Fruit fly (Drosophila melanogaster): ENCODE measurements around the gene Spn77Bc.
A peak's percentile ranks its signal among the peaks of the same experiment; 100 is the strongest.

Gene Spn77Bc

DNA sequence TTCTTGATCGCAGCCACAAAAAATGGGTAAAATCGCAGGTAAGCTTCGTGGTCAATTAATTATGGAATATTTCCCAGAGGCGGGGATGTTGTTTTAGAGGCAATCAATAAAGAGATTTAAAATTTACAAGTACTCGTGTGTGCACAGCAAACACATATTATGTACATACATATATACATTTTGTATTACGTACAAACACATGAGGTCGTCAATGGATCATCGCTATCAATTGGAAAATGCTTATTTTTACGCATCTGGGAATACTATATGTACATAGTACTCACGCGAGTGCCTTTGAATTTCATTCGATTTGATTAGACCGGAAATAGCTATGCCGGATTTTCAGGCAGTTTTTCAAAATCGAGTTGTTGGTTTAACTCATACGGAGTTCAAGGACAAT lies 24.7 kb upstream of the Spn77Bc start:
- TF ChIP-seq cic (GFP tag; optimal IDR thresholded peaks at IDR 0.05) = peak; percentile 79
- no peak for TF ChIP-seq CG7045 (GFP tag; optimal IDR thresholded peaks at IDR 0.05)
- no peak for TF ChIP-seq CG1620 (GFP tag; optimal IDR thresholded peaks at IDR 0.05)
- TF ChIP-seq Hr96 (GFP tag; optimal IDR thresholded peaks at IDR 0.05) = no peak
- TF ChIP-seq kay (GFP tag; ENCODE audit: borderline replicate concordance) = peak; percentile 36
- TF ChIP-seq cnc (optimal IDR thresholded peaks at IDR 0.05) = no peak

DNA sequence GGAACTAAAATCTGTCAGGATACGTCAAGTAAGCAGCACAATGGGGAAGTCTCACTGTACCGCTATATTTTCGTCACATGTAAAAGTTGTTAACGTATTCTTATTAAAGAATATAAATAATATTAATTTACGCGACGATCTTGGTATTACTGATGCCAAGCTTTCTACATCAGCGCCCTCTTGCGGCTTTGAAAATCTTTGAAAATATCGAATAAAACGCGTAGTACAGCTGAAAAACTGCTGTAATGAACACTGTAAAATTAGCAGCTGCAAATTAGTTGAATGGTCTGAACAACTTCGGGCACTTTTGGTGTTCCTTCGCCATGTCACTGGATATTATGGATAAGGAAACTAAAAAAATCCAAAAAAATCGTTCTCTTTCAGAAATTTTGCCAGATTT lies 22.4 kb upstream of the Spn77Bc start:
- TF ChIP-seq bab1 (GFP tag; optimal IDR thresholded peaks at IDR 0.05) (no peak), Crg-1 (GFP tag; optimal IDR thresholded peaks at IDR 0.05) (no peak), CG1620 (GFP tag; optimal IDR thresholded peaks at IDR 0.05) (no peak), Mnt (GFP tag; optimal IDR thresholded peaks at IDR 0.05) (no peak), pad (GFP tag; optimal IDR thresholded peaks at IDR 0.05) (no peak), cic (GFP tag; optimal IDR thresholded peaks at IDR 0.05) (no peak), CG14711 (tag; optimal IDR thresholded peaks at IDR 0.05) (no peak), ovo (GFP tag; optimal IDR thresholded peaks at IDR 0.05) (no peak), tj (GFP tag; optimal IDR thresholded peaks at IDR 0.05) (no peak)

DNA sequence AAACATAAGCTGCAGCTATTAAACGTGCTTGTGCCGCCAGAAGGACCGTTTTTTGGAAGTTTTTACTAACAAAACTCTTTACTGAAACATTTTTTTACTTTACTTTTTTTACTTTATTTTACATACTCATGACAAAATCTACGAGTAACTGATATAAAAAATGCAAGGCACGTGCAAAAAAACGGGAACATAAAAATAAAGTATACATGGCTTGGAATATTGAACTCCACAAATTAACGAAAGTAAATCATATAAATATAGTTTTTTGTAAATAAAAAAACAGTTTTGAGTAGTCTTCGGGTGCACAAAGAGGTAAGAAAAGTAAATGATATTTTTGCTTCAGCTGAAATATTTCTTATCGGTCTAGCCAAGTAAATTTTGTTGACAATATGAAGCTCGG lies 21.8 kb upstream of the Spn77Bc start, which contains the start of gene Spn77Bb:
TSS of gene Spn77Bb (plus strand) at position 301 of the 400 bp plus-strand sequence.
- TF ChIP-seq ovo (GFP tag; optimal IDR thresholded peaks at IDR 0.05) (no peak), cnc (optimal IDR thresholded peaks at IDR 0.05) (no peak), pad (GFP tag; optimal IDR thresholded peaks at IDR 0.05) (no peak), CG14711 (tag; optimal IDR thresholded peaks at IDR 0.05) (no peak), Crg-1 (GFP tag; optimal IDR thresholded peaks at IDR 0.05) (no peak), Mnt (GFP tag; optimal IDR thresholded peaks at IDR 0.05) (no peak), CG33017 (tag; optimal IDR thresholded peaks at IDR 0.05) (no peak)

DNA sequence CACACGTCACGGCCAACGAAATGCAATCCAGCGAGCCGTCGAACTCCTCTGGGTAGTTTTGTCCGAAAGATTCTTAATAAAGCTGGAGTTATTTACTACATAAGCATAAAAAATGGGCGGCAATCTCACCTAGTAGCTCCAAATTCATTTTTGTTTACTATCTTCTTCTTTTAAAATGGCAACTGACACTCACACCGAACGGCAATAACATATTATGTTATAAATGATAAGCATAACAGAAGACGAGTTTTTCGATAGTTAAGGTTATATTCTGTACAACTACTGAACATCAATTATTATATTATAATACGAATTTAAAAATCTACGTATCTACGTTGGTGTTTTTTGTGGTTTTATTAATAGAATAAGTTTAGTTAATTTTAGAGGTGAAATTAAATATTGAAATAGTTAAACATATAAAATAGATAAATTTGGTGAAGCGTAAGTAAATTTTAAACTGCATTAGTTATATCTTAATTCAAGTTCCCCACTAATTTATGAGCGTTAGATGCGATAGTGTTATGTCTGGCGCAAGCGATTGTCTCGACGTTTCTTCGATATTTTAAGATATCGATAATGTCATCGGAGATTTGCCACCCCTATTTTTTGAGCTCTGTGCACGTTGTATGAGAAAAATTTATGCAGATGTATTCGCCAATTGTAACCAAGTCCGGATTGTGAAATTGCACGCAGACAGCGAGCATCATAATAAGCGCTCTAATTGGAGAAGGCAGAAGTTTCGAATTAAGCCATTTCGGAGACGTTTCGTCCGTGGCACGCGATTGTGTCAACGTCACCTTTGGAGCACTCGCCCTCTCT lies 5.5 kb downstream of the Spn77Bc start, which contains the start of the genes Rbbp5 and eRF1:
TSS of gene Rbbp5 (minus strand) at position 181 of the 819 bp plus-strand sequence.
TSS of gene eRF1 (plus strand) at position 594 of the 819 bp plus-strand sequence.
- peak; percentile 67 for TF ChIP-seq CG11617 (GFP tag; optimal IDR thresholded peaks at IDR 0.05)
- peak; percentile 9 for TF ChIP-seq Clk (GFP tag; optimal IDR thresholded peaks at IDR 0.05)
- TF ChIP-seq ovo (GFP tag; optimal IDR thresholded peaks at IDR 0.05) = peak; percentile 52
- peak; percentile 76 for TF ChIP-seq CG1620 (GFP tag; optimal IDR thresholded peaks at IDR 0.05)
- peak; percentile 82 for TF ChIP-seq CG7101 (tag; optimal IDR thresholded peaks at IDR 0.05)
- no peak for TF ChIP-seq kay (GFP tag; ENCODE audit: borderline replicate concordance)
- TF ChIP-seq Crg-1 (GFP tag; optimal IDR thresholded peaks at IDR 0.05) = peak; percentile 66
- TF ChIP-seq Hr96 (GFP tag; optimal IDR thresholded peaks at IDR 0.05) = peak; percentile 37
- TF ChIP-seq cnc (optimal IDR thresholded peaks at IDR 0.05) = no peak
- TF ChIP-seq CG12768 (GFP tag; optimal IDR thresholded peaks at IDR 0.05) = peak; percentile 48
- peak; percentile 36 for TF ChIP-seq CG33017 (tag; optimal IDR thresholded peaks at IDR 0.05)
- peak; percentile 52 for TF ChIP-seq tj (GFP tag; optimal IDR thresholded peaks at IDR 0.05)
- peak; percentile 65 for TF ChIP-seq CG7045 (GFP tag; optimal IDR thresholded peaks at IDR 0.05)
- TF ChIP-seq Mnt (GFP tag; optimal IDR thresholded peaks at IDR 0.05) = peak; percentile 93
- TF ChIP-seq toe (GFP tag; optimal IDR thresholded peaks at IDR 0.05) = no peak
- no peak for TF ChIP-seq CG5204 (GFP tag; optimal IDR thresholded peaks at IDR 0.05)
- no peak for TF ChIP-seq cic (GFP tag; optimal IDR thresholded peaks at IDR 0.05)
- TF ChIP-seq CG14711 (tag; optimal IDR thresholded peaks at IDR 0.05) = peak; percentile 79
- TF ChIP-seq bab1 (GFP tag; optimal IDR thresholded peaks at IDR 0.05) = peak; percentile 73
- TF ChIP-seq pad (GFP tag; optimal IDR thresholded peaks at IDR 0.05) = no peak

DNA sequence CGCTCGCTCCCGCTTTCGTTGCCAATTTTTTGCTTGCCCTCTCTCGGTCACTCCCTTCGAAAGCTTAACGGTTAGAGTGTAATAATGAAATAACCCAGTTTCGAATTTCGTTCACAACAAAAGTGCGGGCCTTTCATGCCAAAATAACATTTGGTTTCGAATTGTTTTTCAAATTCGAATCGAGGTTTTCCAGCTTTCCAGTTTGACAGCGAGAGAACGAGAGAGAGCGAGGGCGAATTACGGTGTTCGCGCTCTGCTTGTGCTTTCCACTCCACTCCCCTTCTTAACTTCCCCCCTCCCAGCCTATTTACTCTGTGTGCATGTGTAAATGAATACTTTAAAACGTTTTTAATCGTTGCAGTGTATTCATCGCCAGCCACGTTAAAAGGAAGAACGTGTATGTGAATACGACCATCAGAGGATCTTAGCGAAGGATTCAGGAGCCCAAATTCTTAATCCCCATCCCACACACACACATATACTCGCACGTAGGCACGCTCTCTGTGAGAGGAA lies 6.2 kb downstream of the Spn77Bc start:
- peak; percentile 93 for TF ChIP-seq pad (GFP tag; optimal IDR thresholded peaks at IDR 0.05)
- TF ChIP-seq Mnt (GFP tag; optimal IDR thresholded peaks at IDR 0.05) = no peak
- TF ChIP-seq CG12768 (GFP tag; optimal IDR thresholded peaks at IDR 0.05) = no peak
- no peak for TF ChIP-seq bab1 (GFP tag; optimal IDR thresholded peaks at IDR 0.05)
- no peak for TF ChIP-seq CG33017 (tag; optimal IDR thresholded peaks at IDR 0.05)

DNA sequence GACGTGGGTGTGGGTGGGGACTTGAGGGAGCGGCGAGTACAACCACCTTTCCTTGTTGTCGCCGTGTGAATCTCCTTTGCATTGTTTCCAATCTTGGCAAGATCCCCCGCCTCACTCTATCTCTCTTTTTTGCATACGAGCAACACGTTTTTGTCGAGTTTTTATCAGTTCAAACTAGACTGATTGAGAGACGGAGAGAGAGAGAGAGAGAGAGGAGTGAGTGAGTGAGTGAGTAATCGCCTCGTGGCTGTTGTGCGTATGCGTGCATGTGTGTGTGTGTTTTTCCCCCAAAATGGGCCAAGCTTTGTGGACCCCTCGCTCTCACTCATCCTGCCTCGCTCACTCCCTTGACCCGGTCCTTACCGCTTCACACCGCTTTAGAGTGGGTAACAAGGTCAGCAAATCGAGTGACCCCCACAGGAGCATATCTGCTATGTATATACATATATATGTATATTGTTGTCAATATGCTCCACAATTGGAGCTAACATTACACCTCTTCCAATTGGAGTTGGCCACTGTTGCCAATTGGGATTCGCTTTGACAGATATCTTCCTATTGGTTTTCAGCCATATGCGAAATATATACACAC lies 7.0 kb downstream of the Spn77Bc start:
- TF ChIP-seq CG12768 (GFP tag; optimal IDR thresholded peaks at IDR 0.05) (no peak), CG5204 (GFP tag; optimal IDR thresholded peaks at IDR 0.05) (no peak), toe (GFP tag; optimal IDR thresholded peaks at IDR 0.05) (no peak), CG7101 (tag; optimal IDR thresholded peaks at IDR 0.05) (no peak), ovo (GFP tag; optimal IDR thresholded peaks at IDR 0.05) (no peak), Mnt (GFP tag; optimal IDR thresholded peaks at IDR 0.05) (peak; percentile 52), cic (GFP tag; optimal IDR thresholded peaks at IDR 0.05) (no peak), Hr96 (GFP tag; optimal IDR thresholded peaks at IDR 0.05) (no peak), CG11617 (GFP tag; optimal IDR thresholded peaks at IDR 0.05) (no peak), pad (GFP tag; optimal IDR thresholded peaks at IDR 0.05) (no peak), CG33017 (tag; optimal IDR thresholded peaks at IDR 0.05) (no peak), CG7045 (GFP tag; optimal IDR thresholded peaks at IDR 0.05) (no peak), Crg-1 (GFP tag; optimal IDR thresholded peaks at IDR 0.05) (no peak), tj (GFP tag; optimal IDR thresholded peaks at IDR 0.05) (no peak), bab1 (GFP tag; optimal IDR thresholded peaks at IDR 0.05) (no peak), kay (GFP tag; ENCODE audit: borderline replicate concordance) (peak; percentile 92), CG14711 (tag; optimal IDR thresholded peaks at IDR 0.05) (no peak), cnc (optimal IDR thresholded peaks at IDR 0.05) (no peak)

All from whole organism, adult.